Worm (Caenorhabditis elegans) whole organism, L2 larva: Measurements from ENCODE around the gene nspc-4.

Experiments
- F13H6.1 ChIP-seq: sonication (generic microtip); optimal IDR thresholded peaks from 2 replicates; lab custom pipeline; 2016; ENCODE audit warnings: missing genetic modification characterization, missing compliant biosample characterization
- ama-1 ChIP-seq: fragments of 150-350 bp; optimal IDR thresholded peaks from 2 replicates; lab custom pipeline; 2018; ENCODE audit warnings: inconsistent platforms
- elt-1 ChIP-seq: fragments of 150-350 bp; optimal IDR thresholded peaks from 2 replicates; lab custom pipeline; 2014; ENCODE audit warnings: missing biosample characterization, missing genetic modification characterization
- elt-3 ChIP-seq: sonication (generic microtip); optimal IDR thresholded peaks from 2 replicates; lab custom pipeline; 2017; ENCODE audit warnings: missing biosample characterization, missing genetic modification characterization
- fos-1 ChIP-seq: fragments of 150-350 bp; optimal IDR thresholded peaks from 2 replicates; lab custom pipeline; 2014; ENCODE audit warnings: missing biosample characterization, missing genetic modification characterization
- lin-13 ChIP-seq: fragments of 150-350 bp; optimal IDR thresholded peaks from 2 replicates; lab custom pipeline; 2014; ENCODE audit warnings: missing biosample characterization, missing genetic modification reagents, missing genetic modification characterization
- nhr-11 ChIP-seq: fragments of 150-350 bp; optimal IDR thresholded peaks from 2 replicates; lab custom pipeline; 2014; ENCODE audit warnings: missing biosample characterization, missing genetic modification characterization
- nhr-21 ChIP-seq: fragments of 150-350 bp; optimal IDR thresholded peaks from 2 replicates; lab custom pipeline; 2014; ENCODE audit warnings: missing biosample characterization, missing genetic modification characterization
- nhr-6 ChIP-seq: fragments of 150-350 bp; optimal IDR thresholded peaks from 2 replicates; lab custom pipeline; 2014; ENCODE audit warnings: missing biosample characterization, missing genetic modification characterization
- sma-9 ChIP-seq, 2 experiments: fragments of 150-350 bp in 1 of 2; sonication (generic microtip) in 1 of 2; optimal IDR thresholded peaks; 2 replicates each; lab custom pipeline; 2014 to 2016; ENCODE audit warnings: missing genetic modification characterization in 2 of 2, mild to moderate bottlenecking in 1 of 2, missing biosample characterization in 1 of 2, missing compliant biosample characterization in 1 of 2, missing genetic modification reagents in 1 of 2, moderate library complexity in 1 of 2
- snpc-4 ChIP-seq: fragments of 150-350 bp; optimal IDR thresholded peaks from 2 replicates; lab custom pipeline; 2014; ENCODE audit warnings: missing biosample characterization, missing genetic modification characterization
- unc-55 ChIP-seq: fragments of 150-350 bp; sonication (generic microtip); optimal IDR thresholded peaks from 3 replicates; lab custom pipeline; 2014; ENCODE audit warnings: missing biosample characterization, missing genetic modification reagents, missing genetic modification characterization
- unc-62 ChIP-seq: fragments of 150-350 bp; optimal IDR thresholded peaks from 2 replicates; lab custom pipeline; 2014; ENCODE audit warnings: missing biosample characterization, missing genetic modification reagents, missing genetic modification characterization
- zag-1 ChIP-seq: fragments of 150-350 bp; optimal IDR thresholded peaks from 2 replicates; lab custom pipeline; 2014; ENCODE audit warnings: missing biosample characterization, missing genetic modification characterization

DNA sequence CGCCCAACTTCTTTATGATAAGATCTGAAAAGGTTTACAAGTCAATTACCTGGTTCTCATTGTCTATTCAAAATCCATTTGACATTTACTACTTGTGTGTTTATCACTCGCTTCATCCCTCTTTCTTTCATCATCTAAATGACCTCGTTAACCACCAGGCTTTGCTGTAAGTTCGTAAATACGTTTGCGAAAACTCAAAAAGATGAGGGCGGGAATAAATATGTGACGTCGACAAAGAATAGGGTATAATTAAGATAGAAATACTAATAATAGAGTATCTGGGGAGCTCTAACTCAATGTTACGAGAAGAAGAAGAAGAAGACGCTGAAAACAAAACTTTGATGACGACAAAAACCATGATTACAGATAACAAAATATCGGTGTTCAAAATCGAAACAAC is 48.7 kb downstream of the nspc-4 start:
- TF ChIP-seq sma-9 (GFP tag; optimal IDR thresholded peaks at IDR 0.05; lab: Kevin White, UChicago) (no peak), sma-9 (tag; optimal IDR thresholded peaks at IDR 0.05; lab: Kevin White, UChicago) (no peak), nhr-11 (tag; lab: Kevin White, UChicago) (no peak), snpc-4 (tag; lab: Kevin White, UChicago) (no peak), elt-3 (no peak), zag-1 (tag; lab: Kevin White, UChicago) (no peak), nhr-21 (tag; lab: Kevin White, UChicago) (no peak), F13H6.1 (tag; lab: Kevin White, UChicago) (no peak), unc-62 (GFP tag; lab: Kevin White, UChicago) (no peak), ama-1 (lab: Kevin White, UChicago) (no peak), elt-1 (tag; lab: Kevin White, UChicago) (no peak), lin-13 (no peak), nhr-6 (no peak), fos-1 (no peak), unc-55 (GFP tag; lab: Kevin White, UChicago) (no peak)
